Worm (Caenorhabditis elegans) whole organism, L3 larva: Measurements from ENCODE around the gene usip-1.
A peak's percentile ranks its signal among the peaks of the same experiment; 100 is the strongest.

ENCODE experiments used
- ZK546.5 ChIP-seq: sonication (generic microtip); optimal IDR thresholded peaks from 2 replicates; lab custom pipeline; 2017; ENCODE audit warnings: missing biosample characterization, missing genetic modification characterization
- aly-2 ChIP-seq: fragments of 150-350 bp; optimal IDR thresholded peaks from 2 replicates; lab custom pipeline; 2014; ENCODE audit warnings: missing biosample characterization, missing genetic modification characterization
- ama-1 ChIP-seq: fragments of 150-350 bp; optimal IDR thresholded peaks from 2 replicates; lab custom pipeline; 2018
- ceh-16 ChIP-seq: sonication (generic microtip); optimal IDR thresholded peaks from 2 replicates; lab custom pipeline; 2017; ENCODE audit warnings: missing biosample characterization, missing genetic modification characterization
- ceh-28 ChIP-seq: fragments of 150-350 bp; optimal IDR thresholded peaks from 2 replicates; lab custom pipeline; 2014; ENCODE audit warnings: missing biosample characterization, missing genetic modification reagents, missing genetic modification characterization
- ceh-9 ChIP-seq: sonication (generic microtip); optimal IDR thresholded peaks from 2 replicates; lab custom pipeline; 2018; ENCODE audit warnings: missing biosample characterization, missing genetic modification characterization
- egl-27 ChIP-seq: sonication (generic microtip); optimal IDR thresholded peaks from 4 replicates; lab custom pipeline; 2017; ENCODE audit warnings: missing biosample characterization, missing genetic modification reagents, missing genetic modification characterization
- egl-5 ChIP-seq: fragments of 150-350 bp; optimal IDR thresholded peaks from 2 replicates; lab custom pipeline; 2017; ENCODE audit warnings: missing biosample characterization, missing genetic modification reagents, missing genetic modification characterization, inconsistent platforms
- elt-1 ChIP-seq: fragments of 150-350 bp; optimal IDR thresholded peaks from 2 replicates; lab custom pipeline; 2014; ENCODE audit warnings: missing biosample characterization, missing genetic modification characterization
- elt-2 ChIP-seq: sonication (generic microtip); optimal IDR thresholded peaks from 2 replicates; lab custom pipeline; 2016; ENCODE audit warnings: missing genetic modification reagents, mild to moderate bottlenecking, missing genetic modification characterization, missing compliant biosample characterization
- elt-3 ChIP-seq, 3 experiments: fragments of 150-350 bp in 1 of 3; sonication (generic microtip) in 2 of 3; optimal IDR thresholded peaks; 2 replicates in 2 of 3; 4 replicates in 1 of 3; lab custom pipeline; 2014 to 2017; ENCODE audit warnings: missing biosample characterization in 3 of 3, missing genetic modification characterization in 3 of 3
- eor-1 ChIP-seq, 2 experiments: fragments of 150-350 bp; optimal IDR thresholded peaks; 2 replicates each; lab custom pipeline; 2014 to 2018; ENCODE audit warnings: missing biosample characterization in 2 of 2, missing genetic modification characterization in 2 of 2
- fkh-10 ChIP-seq: sonication (generic microtip); optimal IDR thresholded peaks from 2 replicates; lab custom pipeline; 2017; ENCODE audit warnings: missing biosample characterization, missing genetic modification reagents, missing genetic modification characterization
- fkh-2 ChIP-seq: fragments of 150-350 bp; optimal IDR thresholded peaks from 2 replicates; lab custom pipeline; 2014; ENCODE audit warnings: missing biosample characterization, missing genetic modification reagents, missing genetic modification characterization
- jun-1 ChIP-seq: fragments of 150-350 bp; optimal IDR thresholded peaks from 2 replicates; lab custom pipeline; 2014; ENCODE audit warnings: missing biosample characterization, missing genetic modification reagents, missing genetic modification characterization
- lin-15B ChIP-seq: fragments of 150-350 bp; optimal IDR thresholded peaks from 2 replicates; lab custom pipeline; 2014; ENCODE audit warnings: missing biosample characterization, missing genetic modification characterization
- lin-39 ChIP-seq: fragments of 150-350 bp; optimal IDR thresholded peaks from 2 replicates; lab custom pipeline; 2018; ENCODE audit warnings: missing biosample characterization, missing genetic modification reagents, missing genetic modification characterization
- lsy-12 ChIP-seq: sonication (generic microtip); optimal IDR thresholded peaks from 2 replicates; lab custom pipeline; 2016; ENCODE audit warnings: mild to moderate bottlenecking, missing genetic modification characterization, missing compliant biosample characterization
- mdl-1 ChIP-seq: fragments of 150-350 bp; optimal IDR thresholded peaks from 2 replicates; lab custom pipeline; 2014; ENCODE audit warnings: missing biosample characterization, missing genetic modification characterization
- mml-1 ChIP-seq: fragments of 150-350 bp; sonication (generic microtip); optimal IDR thresholded peaks from 3 replicates; lab custom pipeline; 2014; ENCODE audit warnings: missing biosample characterization, missing genetic modification characterization
- nhr-11 ChIP-seq: fragments of 150-350 bp; optimal IDR thresholded peaks from 2 replicates; lab custom pipeline; 2014; ENCODE audit warnings: missing biosample characterization, missing genetic modification characterization
- nhr-12 ChIP-seq: fragments of 150-350 bp; optimal IDR thresholded peaks from 2 replicates; lab custom pipeline; 2014; ENCODE audit warnings: missing biosample characterization, missing genetic modification characterization
- nhr-23 ChIP-seq: fragments of 150-350 bp; optimal IDR thresholded peaks from 2 replicates; lab custom pipeline; 2014; ENCODE audit warnings: missing biosample characterization, missing genetic modification reagents, missing genetic modification characterization
- nhr-237 ChIP-seq: fragments of 150-350 bp; optimal IDR thresholded peaks from 2 replicates; lab custom pipeline; 2014; ENCODE audit warnings: missing biosample characterization, missing genetic modification characterization
- nhr-25 ChIP-seq: sonication (generic microtip); optimal IDR thresholded peaks from 2 replicates; lab custom pipeline; 2017; ENCODE audit warnings: missing biosample characterization, missing genetic modification characterization
- nhr-28 ChIP-seq: fragments of 150-350 bp; optimal IDR thresholded peaks from 2 replicates; lab custom pipeline; 2014; ENCODE audit warnings: missing biosample characterization, missing genetic modification characterization
- nhr-43 ChIP-seq: sonication (generic microtip); optimal IDR thresholded peaks from 2 replicates; lab custom pipeline; 2016; ENCODE audit warnings: mild to moderate bottlenecking, missing genetic modification characterization, missing compliant biosample characterization; ENCODE audit not compliant: poor library complexity, severe bottlenecking
- nhr-76 ChIP-seq: fragments of 150-350 bp; sonication (generic microtip); optimal IDR thresholded peaks from 5 replicates; lab custom pipeline; 2014; ENCODE audit warnings: missing biosample characterization, missing genetic modification characterization
- nhr-77 ChIP-seq: fragments of 150-350 bp; optimal IDR thresholded peaks from 2 replicates; lab custom pipeline; 2014; ENCODE audit warnings: missing biosample characterization, missing genetic modification characterization
- pha-4 ChIP-seq: fragments of 150-350 bp; optimal IDR thresholded peaks from 2 replicates; lab custom pipeline; 2014; ENCODE audit warnings: missing biosample characterization, missing genetic modification reagents, missing genetic modification characterization
- pqm-1 ChIP-seq: fragments of 150-350 bp; optimal IDR thresholded peaks from 2 replicates; lab custom pipeline; 2017; ENCODE audit warnings: missing biosample characterization, missing genetic modification characterization, inconsistent platforms
- skn-1 ChIP-seq: fragments of 150-350 bp; optimal IDR thresholded peaks from 2 replicates; lab custom pipeline; 2014; ENCODE audit warnings: missing biosample characterization, missing genetic modification characterization
- tbx-2 ChIP-seq: sonication (generic microtip); optimal IDR thresholded peaks from 2 replicates; lab custom pipeline; 2016; ENCODE audit warnings: mild to moderate bottlenecking, missing genetic modification characterization, missing compliant biosample characterization
- unc-62 ChIP-seq: fragments of 150-350 bp; sonication (generic microtip); optimal IDR thresholded peaks from 4 replicates; lab custom pipeline; 2014; ENCODE audit warnings: missing biosample characterization, missing genetic modification reagents, missing genetic modification characterization
- zag-1 ChIP-seq: fragments of 150-350 bp; optimal IDR thresholded peaks from 2 replicates; lab custom pipeline; 2014; ENCODE audit warnings: missing biosample characterization, missing genetic modification characterization
- ztf-4 ChIP-seq: fragments of 150-350 bp; optimal IDR thresholded peaks from 2 replicates; lab custom pipeline; 2014; ENCODE audit warnings: missing biosample characterization, missing genetic modification characterization

Gene usip-1

ce11 chrV:12199474-12199873 is 15.5 kb upstream of the usip-1 start (continued):
- TF ChIP-seq unc-62 (no peak), nhr-23 (peak; percentile 77), nhr-237 (tag; lab: Kevin White, UChicago) (no peak), lin-15B (tag; lab: Kevin White, UChicago) (no peak), ceh-9 (tag; lab: Kevin White, UChicago) (no peak), lsy-12 (tag; lab: Kevin White, UChicago) (no peak), fkh-10 (GFP tag; lab: Kevin White, UChicago) (no peak)

- TF ChIP-seq zag-1 (tag; lab: Kevin White, UChicago), result no peak
- TF ChIP-seq, all 47 proteins: peak for 0
These were observed 14.6 kb upstream of the usip-1 start, which contains the start of gene lon-3 for ce11 chrV:12198545-12198944. Gene lon-3, minus strand, starts transcription at chrV:12198645.

- no peak for TF ChIP-seq jun-1 (tag; lab: Kevin White, UChicago)
- no peak for TF ChIP-seq lsy-12 (tag; lab: Kevin White, UChicago)
- TF ChIP-seq aly-2 (tag; lab: Kevin White, UChicago), result no peak
- no peak for TF ChIP-seq elt-2 (tag; lab: Kevin White, UChicago)
- TF ChIP-seq fkh-2 (tag; lab: Kevin White, UChicago), result no peak
- TF ChIP-seq mml-1 (tag; lab: Kevin White, UChicago), result no peak
- TF ChIP-seq nhr-11, result no peak
- TF ChIP-seq elt-1 (tag; lab: Kevin White, UChicago), result no peak
- no peak for TF ChIP-seq pqm-1 (tag; lab: Kevin White, UChicago)
- TF ChIP-seq ztf-4 (tag; lab: Kevin White, UChicago), result no peak
- TF ChIP-seq pha-4 (tag; lab: Kevin White, UChicago), result no peak
- TF ChIP-seq eor-1 (tag; optimal IDR thresholded peaks at IDR 0.05; lab: Kevin White, UChicago), result no peak
- TF ChIP-seq ZK546.5, result no peak
- TF ChIP-seq nhr-28 (tag; lab: Kevin White, UChicago), result no peak
- no peak for TF ChIP-seq mdl-1 (tag; lab: Kevin White, UChicago)
These were observed 13.8 kb upstream of the usip-1 start for ce11 chrV:12197748-12198147.

ce11 chrV:12196659-12197058 is 12.7 kb upstream of the usip-1 start:
- TF ChIP-seq lin-39 (tag; lab: Kevin White, UChicago), result no peak
- peak; percentile 89 for TF ChIP-seq pha-4 (tag; lab: Kevin White, UChicago)

ce11 chrV:12195845-12196244 is 11.9 kb upstream of the usip-1 start, which contains the start of gene ZK836.3:
Gene ZK836.3, minus strand, starts transcription at chrV:12195945.
- TF ChIP-seq pha-4 (tag; lab: Kevin White, UChicago) (peak; percentile 43), lsy-12 (tag; lab: Kevin White, UChicago) (no peak)
- TF ChIP-seq, all 47 proteins: peak for 1

ce11 chrV:12194275-12194674 is 10.3 kb upstream of the usip-1 start, which contains the start of gene ogdh-2:
Gene ogdh-2, plus strand, starts transcription at chrV:12194507.
- TF ChIP-seq skn-1 (tag; lab: Kevin White, UChicago) (no peak), elt-1 (tag; lab: Kevin White, UChicago) (peak; percentile 7), nhr-25 (tag; lab: Kevin White, UChicago) (peak; percentile 12), elt-2 (tag; lab: Kevin White, UChicago) (no peak), ceh-28 (tag; lab: Kevin White, UChicago) (peak; percentile 34)

- TF ChIP-seq tbx-2 (tag; lab: Kevin White, UChicago) (no peak), nhr-12 (tag; lab: Kevin White, UChicago) (no peak), nhr-25 (tag; lab: Kevin White, UChicago) (no peak), nhr-43 (tag; lab: Kevin White, UChicago) (no peak), ama-1 (lab: Kevin White, UChicago) (peak; percentile 35), nhr-76 (no peak), elt-3 (tag; optimal IDR thresholded peaks at IDR 0.05; lab: Kevin White, UChicago) (no peak), nhr-77 (tag; lab: Kevin White, UChicago) (no peak), unc-62 (no peak), elt-2 (tag; lab: Kevin White, UChicago) (no peak), egl-27 (tag; lab: Kevin White, UChicago) (no peak), nhr-23 (no peak), egl-5 (no peak), ceh-16 (tag; lab: Kevin White, UChicago) (no peak), pha-4 (tag; lab: Kevin White, UChicago) (peak; percentile 10)
These were observed 8.1 kb upstream of the usip-1 start, which contains the start of gene rnp-1 for ce11 chrV:12192129-12192528. Gene rnp-1, plus strand, starts transcription at chrV:12192273.
